Worm (Caenorhabditis elegans): ENCODE measurements around the gene his-24.

DNA sequence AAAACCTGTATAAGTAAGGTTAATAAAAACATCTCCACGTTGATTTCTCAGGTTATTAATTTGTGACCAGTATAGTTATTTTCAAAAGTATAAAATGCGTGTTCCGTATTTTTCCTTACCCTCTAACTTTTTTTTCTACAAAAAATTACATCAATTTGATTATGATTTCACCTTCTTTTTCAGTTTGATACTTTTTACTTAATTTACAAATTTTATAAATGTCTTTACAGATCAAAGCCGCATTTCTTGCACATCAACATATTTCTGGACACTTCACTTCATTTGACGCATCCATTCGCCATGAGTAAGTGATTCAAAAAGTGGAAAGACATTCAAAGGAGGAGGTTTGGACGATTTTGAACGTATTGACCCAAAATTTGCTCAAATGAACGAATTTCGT is 29.5 kb upstream of the his-24 start, which contains the start of gene Y66C5A.2:
- TF ChIP-seq nhr-12 (tag; optimal IDR thresholded peaks at IDR 0.05) (no peak), ama-1 (optimal IDR thresholded peaks at IDR 0.05) (no peak)

All from whole organism, L2 larva.